Fruit fly (Drosophila melanogaster) whole organism, wandering third instar larva: ENCODE data around the gene CG10286.

ENCODE experiments used
- CG32264 ChIP-seq: fragments of 200-800 bp; sonication (Bioruptor generic); optimal IDR thresholded peaks from 2 replicates; lab custom pipeline; 2016; ENCODE audit warnings: missing biosample characterization, missing genetic modification characterization
- Myc ChIP-seq: fragments of >200 bp; optimal IDR thresholded peaks from 2 replicates; lab custom pipeline; 2017
- N ChIP-seq: fragments of >200 bp; optimal IDR thresholded peaks from 2 replicates; lab custom pipeline; 2018; ENCODE audit warnings: missing biosample characterization, missing external identifiers, missing genetic modification characterization
- dmrt93B ChIP-seq: fragments of 200-800 bp; sonication (Bioruptor generic); optimal IDR thresholded peaks from 2 replicates; lab custom pipeline; 2018; ENCODE audit warnings: missing biosample characterization, mild to moderate bottlenecking, missing genetic modification characterization
- dsf ChIP-seq: sonication (Bioruptor generic); optimal IDR thresholded peaks from 2 replicates; lab custom pipeline; 2016; ENCODE audit warnings: missing biosample characterization, missing genetic modification characterization, borderline replicate concordance
- fru ChIP-seq: fragments of 200-800 bp; sonication (Bioruptor generic); optimal IDR thresholded peaks from 3 replicates; lab custom pipeline; 2016; ENCODE audit warnings: missing biosample characterization, mild to moderate bottlenecking, missing genetic modification characterization
- lola ChIP-seq: fragments of >200 bp; optimal IDR thresholded peaks from 2 replicates; lab custom pipeline; 2017; ENCODE audit warnings: missing biosample characterization, missing genetic modification characterization
- rgr ChIP-seq: fragments of 200-800 bp; sonication (Bioruptor generic); optimal IDR thresholded peaks from 3 replicates; lab custom pipeline; 2016; ENCODE audit warnings: missing biosample characterization, mild to moderate bottlenecking, missing genetic modification characterization
- sage ChIP-seq: fragments of 200-800 bp; sonication (Bioruptor generic); optimal IDR thresholded peaks from 2 replicates; lab custom pipeline; 2016; ENCODE audit warnings: missing biosample characterization, mild to moderate bottlenecking, missing genetic modification characterization
- usp ChIP-seq: fragments of >200 bp; optimal IDR thresholded peaks from 2 replicates; lab custom pipeline; 2017; ENCODE audit warnings: missing biosample characterization, missing genetic modification characterization

DNA sequence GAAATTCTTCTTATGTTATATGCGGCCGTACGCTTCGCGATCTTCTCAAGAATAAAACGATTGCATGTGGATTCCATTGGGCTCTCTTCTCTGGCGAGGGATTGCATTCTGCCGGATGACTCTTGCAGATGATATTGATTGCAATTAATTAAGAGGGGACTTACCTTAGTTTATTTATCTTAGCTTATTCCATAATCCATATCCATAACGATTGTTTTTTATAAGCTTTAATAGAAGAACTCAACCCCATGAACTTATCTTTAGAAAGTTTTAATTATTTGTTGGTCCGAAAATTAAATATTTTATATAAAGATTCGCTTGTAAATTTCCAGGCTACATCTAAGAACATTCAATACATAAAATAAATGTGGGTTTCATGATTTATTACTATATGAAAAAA lies 7.2 kb downstream of the CG10286 start, which contains the start of gene CRAT:
- TF ChIP-seq CG32264 (no peak), N (GFP tag; lab: Kevin White, UChicago) (no peak), lola (GFP tag; lab: Kevin White, UChicago) (no peak), Myc (lab: Kevin White, UChicago) (no peak), rgr (GFP tag; lab: Kevin White, UChicago) (no peak), fru (GFP tag; lab: Kevin White, UChicago) (no peak), sage (GFP tag; lab: Kevin White, UChicago) (no peak), dmrt93B (no peak), usp (GFP tag; lab: Kevin White, UChicago) (no peak), dsf (GFP tag; lab: Kevin White, UChicago) (no peak)
